Fruit fly (Drosophila melanogaster) whole organism: ENCODE measurements around the gene CheB98a.
"Not testable (repeated sequence)": the region's sequence is repeated elsewhere in the genome, so short reads cannot be mapped to it uniquely, and the experiment has no call there.

Experiments
- CG8478 ChIP-seq: fragments of >200 bp; optimal IDR thresholded peaks from 2 replicates; lab custom pipeline; 2018; ENCODE audit warnings: inconsistent platforms
- Dll ChIP-seq: fragments of >200 bp; optimal IDR thresholded peaks from 2 replicates; lab custom pipeline; 2017
- EcR ChIP-seq, 2 experiments: fragments of >200 bp; optimal IDR thresholded peaks; 2 replicates each; lab custom pipeline; 2017; ENCODE audit warnings: missing biosample characterization in 2 of 2, missing genetic modification characterization in 2 of 2, missing genetic modification reagents in 2 of 2
- pan ChIP-seq: fragments of >200 bp; optimal IDR thresholded peaks from 2 replicates; lab custom pipeline; 2017
- psq ChIP-seq: fragments of >200 bp; optimal IDR thresholded peaks from 2 replicates; lab custom pipeline; 2017
- usp ChIP-seq: fragments of >200 bp; optimal IDR thresholded peaks from 2 replicates; lab custom pipeline; 2017; ENCODE audit warnings: missing biosample characterization, missing genetic modification characterization, mixed read lengths

Gene CheB98a

dm6 chr3R:28806402-28806801, at the start of gene CheB98a:
Gene CheB98a (plus strand): TSS chr3R:28806702.
- TF ChIP-seq usp (GFP tag; lab: Kevin White, UChicago) (no peak), EcR (GFP tag; optimal IDR thresholded peaks at IDR 0.05; lab: Kevin White, UChicago) (no peak), pan (lab: Kevin White, UChicago) (no peak)

dm6 chr3R:28756879-28757278, 49.6 kb upstream of the CheB98a start, which contains the start of gene CG9997:
Gene CG9997 (minus strand): TSS chr3R:28756979.
- TF ChIP-seq psq (lab: Kevin White, UChicago): no peak
- no peak for TF ChIP-seq EcR (GFP tag; optimal IDR thresholded peaks at IDR 0.05; lab: Kevin White, UChicago)
- TF ChIP-seq CG8478: no peak
- TF ChIP-seq pan (lab: Kevin White, UChicago): no peak
- TF ChIP-seq usp (GFP tag; lab: Kevin White, UChicago): no peak
- no peak for TF ChIP-seq Dll (lab: Kevin White, UChicago)

- TF ChIP-seq EcR (GFP tag; optimal IDR thresholded peaks at IDR 0.05; lab: Kevin White, UChicago); CG8478; psq (lab: Kevin White, UChicago): not testable (repeated sequence)
Observed at dm6 chr3R:28758134-28758533, 48.4 kb upstream of the CheB98a start, which contains the start of gene aqrs. Gene aqrs (minus strand): TSS chr3R:28758234.

dm6 chr3R:28775703-28776102, 30.8 kb upstream of the CheB98a start:
- TF ChIP-seq Dll (lab: Kevin White, UChicago) (no peak), CG8478 (no peak), pan (lab: Kevin White, UChicago) (no peak), EcR (GFP tag; optimal IDR thresholded peaks at IDR 0.05; lab: Kevin White, UChicago) (no peak), psq (lab: Kevin White, UChicago) (no peak), usp (GFP tag; lab: Kevin White, UChicago) (no peak)

- TF ChIP-seq usp (GFP tag; lab: Kevin White, UChicago): no peak
- TF ChIP-seq CG8478: no peak
- no peak for TF ChIP-seq pan (lab: Kevin White, UChicago)
- no peak for TF ChIP-seq Dll (lab: Kevin White, UChicago)
- TF ChIP-seq psq (lab: Kevin White, UChicago): no peak
- TF ChIP-seq EcR (GFP tag; optimal IDR thresholded peaks at IDR 0.05; lab: Kevin White, UChicago): no peak
Observed at dm6 chr3R:28789317-28789716, 17.2 kb upstream of the CheB98a start, which contains the start of gene CG34295. Gene CG34295 (plus strand): TSS chr3R:28789617.

- TF ChIP-seq pan (lab: Kevin White, UChicago): no peak
- TF ChIP-seq CG8478: no peak
- TF ChIP-seq usp (GFP tag; lab: Kevin White, UChicago): no peak
- TF ChIP-seq Dll (lab: Kevin White, UChicago): no peak
- no peak for TF ChIP-seq EcR (GFP tag; optimal IDR thresholded peaks at IDR 0.05; lab: Kevin White, UChicago)
- no peak for TF ChIP-seq psq (lab: Kevin White, UChicago)
Observed at dm6 chr3R:28790222-28790621, 16.3 kb upstream of the CheB98a start, which contains the start of gene intr. Gene intr (plus strand): TSS chr3R:28790522.

dm6 chr3R:28805164-28805563, 1.3 kb upstream of the CheB98a start:
- TF ChIP-seq CG8478 (no peak), EcR (GFP tag; optimal IDR thresholded peaks at IDR 0.05; lab: Kevin White, UChicago) (no peak), Dll (lab: Kevin White, UChicago) (no peak), psq (lab: Kevin White, UChicago) (no peak), pan (lab: Kevin White, UChicago) (no peak), usp (GFP tag; lab: Kevin White, UChicago) (no peak)

- TF ChIP-seq pan (lab: Kevin White, UChicago) (no peak), EcR (GFP tag; optimal IDR thresholded peaks at IDR 0.05; lab: Kevin White, UChicago) (no peak), CG8478 (no peak), Dll (lab: Kevin White, UChicago) (no peak), psq (lab: Kevin White, UChicago) (no peak), usp (GFP tag; lab: Kevin White, UChicago) (no peak)
Observed at dm6 chr3R:28810942-28811676, 4.6 kb downstream of the CheB98a start, which contains the start of gene wdn. Gene wdn (minus strand): TSS chr3R:28811337.

dm6 chr3R:28811677-28812465, 5.4 kb downstream of the CheB98a start, which contains the start of gene Prp39:
Gene Prp39 (plus strand): TSS chr3R:28812102.
- no peak for TF ChIP-seq CG8478
- no peak for TF ChIP-seq Dll (lab: Kevin White, UChicago)
- TF ChIP-seq pan (lab: Kevin White, UChicago): no peak
- TF ChIP-seq EcR (GFP tag; optimal IDR thresholded peaks at IDR 0.05; lab: Kevin White, UChicago): no peak
- no peak for TF ChIP-seq psq (lab: Kevin White, UChicago)
- TF ChIP-seq usp (GFP tag; lab: Kevin White, UChicago): no peak

- no peak for TF ChIP-seq EcR (GFP tag; optimal IDR thresholded peaks at IDR 0.05; lab: Kevin White, UChicago)
- TF ChIP-seq CG8478: no peak
- no peak for TF ChIP-seq usp (GFP tag; lab: Kevin White, UChicago)
- no peak for TF ChIP-seq Dll (lab: Kevin White, UChicago)
- no peak for TF ChIP-seq psq (lab: Kevin White, UChicago)
- no peak for TF ChIP-seq pan (lab: Kevin White, UChicago)
Observed at dm6 chr3R:28819555-28820305, 13.2 kb downstream of the CheB98a start, which contains the start of the genes CG1523 and CG1647. Gene CG1523 (minus strand): TSS chr3R:28819668. Gene CG1647 (plus strand): TSS chr3R:28820221.
